Worm (Caenorhabditis elegans) whole organism, mixed stage, embryonic: ENCODE measurements around the gene F56D6.14.

Experiments used
- M03D4.4 ChIP-seq: sonication (generic microtip); optimal IDR thresholded peaks from 2 replicates; lab custom pipeline; 2017; ENCODE audit warnings: mild to moderate bottlenecking, missing genetic modification characterization, missing compliant biosample characterization
- bed-3 ChIP-seq: fragments of 200-800 bp; sonication (Bioruptor generic); optimal IDR thresholded peaks from 3 replicates; lab custom pipeline; 2018; ENCODE audit warnings: mild to moderate bottlenecking, missing genetic modification characterization, moderate library complexity, missing compliant biosample characterization
- blmp-1 ChIP-seq: fragments of 150-350 bp; optimal IDR thresholded peaks from 2 replicates; lab custom pipeline; 2014; ENCODE audit warnings: missing biosample characterization, missing genetic modification characterization
- ceh-39 ChIP-seq: fragments of 150-350 bp; optimal IDR thresholded peaks from 2 replicates; lab custom pipeline; 2014; ENCODE audit warnings: missing biosample characterization, missing genetic modification characterization
- ceh-43 ChIP-seq: fragments of 200-800 bp; sonication (Bioruptor generic); optimal IDR thresholded peaks from 2 replicates; lab custom pipeline; 2018; ENCODE audit warnings: mild to moderate bottlenecking, missing genetic modification characterization, moderate library complexity, missing compliant biosample characterization
- ceh-83 ChIP-seq: fragments of 200-800 bp; sonication (Bioruptor generic); optimal IDR thresholded peaks from 2 replicates; lab custom pipeline; 2018; ENCODE audit warnings: mild to moderate bottlenecking, missing genetic modification characterization, missing compliant biosample characterization
- ces-1 ChIP-seq: fragments of 150-350 bp; optimal IDR thresholded peaks from 2 replicates; lab custom pipeline; 2014; ENCODE audit warnings: missing biosample characterization, missing genetic modification reagents, missing genetic modification characterization
- elt-1 ChIP-seq: sonication (generic microtip); optimal IDR thresholded peaks from 2 replicates; lab custom pipeline; 2017; ENCODE audit warnings: missing genetic modification characterization, mild to moderate bottlenecking, missing compliant biosample characterization, antibody characterized with exemption, moderate library complexity, borderline replicate concordance; ENCODE audit not compliant: insufficient read depth
- elt-3 ChIP-seq: fragments of 150-350 bp; optimal IDR thresholded peaks from 2 replicates; lab custom pipeline; 2014; ENCODE audit warnings: missing biosample characterization, missing genetic modification characterization
- flh-1 ChIP-seq: fragments of 200-800 bp; sonication (Bioruptor generic); optimal IDR thresholded peaks from 2 replicates; lab custom pipeline; 2018; ENCODE audit warnings: mild to moderate bottlenecking, missing genetic modification characterization, moderate library complexity, missing compliant biosample characterization
- ham-2 ChIP-seq: fragments of 200-800 bp; sonication (Bioruptor generic); optimal IDR thresholded peaks from 2 replicates; lab custom pipeline; 2018; ENCODE audit warnings: mild to moderate bottlenecking, missing genetic modification characterization, missing compliant biosample characterization
- hlh-1 ChIP-seq: fragments of 150-350 bp; optimal IDR thresholded peaks from 2 replicates; lab custom pipeline; 2014; ENCODE audit warnings: missing biosample characterization, missing genetic modification reagents, missing genetic modification characterization
- lin-13 ChIP-seq: fragments of 150-350 bp; optimal IDR thresholded peaks from 2 replicates; lab custom pipeline; 2014; ENCODE audit warnings: missing biosample characterization, missing genetic modification characterization
- lin-32 ChIP-seq: fragments of 200-800 bp; sonication (Bioruptor generic); optimal IDR thresholded peaks from 2 replicates; lab custom pipeline; 2018; ENCODE audit warnings: mild to moderate bottlenecking, missing genetic modification characterization, missing compliant biosample characterization
- mab-5 ChIP-seq: fragments of 150-350 bp; optimal IDR thresholded peaks from 2 replicates; lab custom pipeline; 2014; ENCODE audit warnings: missing biosample characterization, missing genetic modification characterization
- mep-1 ChIP-seq: fragments of 150-350 bp; optimal IDR thresholded peaks from 2 replicates; lab custom pipeline; 2017; ENCODE audit warnings: missing biosample characterization, missing genetic modification reagents, missing genetic modification characterization, inconsistent platforms
- nhr-12 ChIP-seq: fragments of 150-350 bp; optimal IDR thresholded peaks from 2 replicates; lab custom pipeline; 2014; ENCODE audit warnings: missing biosample characterization, missing genetic modification characterization
- nhr-237 ChIP-seq: fragments of 150-350 bp; optimal IDR thresholded peaks from 2 replicates; lab custom pipeline; 2014; ENCODE audit warnings: missing biosample characterization, missing genetic modification characterization
- nhr-28 ChIP-seq: fragments of 150-350 bp; optimal IDR thresholded peaks from 2 replicates; lab custom pipeline; 2014; ENCODE audit warnings: missing biosample characterization, missing genetic modification characterization
- nhr-76 ChIP-seq: sonication (generic microtip); optimal IDR thresholded peaks from 2 replicates; lab custom pipeline; 2017; ENCODE audit warnings: missing biosample characterization, missing genetic modification characterization
- pha-4 ChIP-seq: fragments of 150-350 bp; optimal IDR thresholded peaks from 2 replicates; lab custom pipeline; 2018; ENCODE audit warnings: missing biosample characterization, missing genetic modification reagents, missing genetic modification characterization
- snpc-4 ChIP-seq: fragments of 150-350 bp; optimal IDR thresholded peaks from 2 replicates; lab custom pipeline; 2014; ENCODE audit warnings: missing biosample characterization, missing genetic modification characterization
- sptf-1 ChIP-seq: sonication (generic microtip); optimal IDR thresholded peaks from 2 replicates; lab custom pipeline; 2017; ENCODE audit warnings: mild to moderate bottlenecking, missing genetic modification characterization, moderate library complexity, missing compliant biosample characterization
- tbx-8 ChIP-seq: fragments of 200-800 bp; sonication (Bioruptor generic); optimal IDR thresholded peaks from 2 replicates; lab custom pipeline; 2018; ENCODE audit warnings: mild to moderate bottlenecking, missing genetic modification characterization, moderate library complexity, missing compliant biosample characterization
- unc-120 ChIP-seq: sonication (generic microtip); optimal IDR thresholded peaks from 2 replicates; lab custom pipeline; 2017; ENCODE audit warnings: missing genetic modification characterization, missing compliant biosample characterization; ENCODE audit not compliant: poor library complexity, severe bottlenecking
- unc-39 ChIP-seq: fragments of 150-350 bp; optimal IDR thresholded peaks from 2 replicates; lab custom pipeline; 2014; ENCODE audit warnings: missing biosample characterization, missing genetic modification characterization
- zip-8 ChIP-seq: fragments of 150-350 bp; optimal IDR thresholded peaks from 2 replicates; lab custom pipeline; 2014; ENCODE audit warnings: missing biosample characterization, missing genetic modification characterization
- ztf-11 ChIP-seq: fragments of 150-350 bp; optimal IDR thresholded peaks from 2 replicates; lab custom pipeline; 2014; ENCODE audit warnings: missing biosample characterization, missing genetic modification characterization

Gene F56D6.14

DNA sequence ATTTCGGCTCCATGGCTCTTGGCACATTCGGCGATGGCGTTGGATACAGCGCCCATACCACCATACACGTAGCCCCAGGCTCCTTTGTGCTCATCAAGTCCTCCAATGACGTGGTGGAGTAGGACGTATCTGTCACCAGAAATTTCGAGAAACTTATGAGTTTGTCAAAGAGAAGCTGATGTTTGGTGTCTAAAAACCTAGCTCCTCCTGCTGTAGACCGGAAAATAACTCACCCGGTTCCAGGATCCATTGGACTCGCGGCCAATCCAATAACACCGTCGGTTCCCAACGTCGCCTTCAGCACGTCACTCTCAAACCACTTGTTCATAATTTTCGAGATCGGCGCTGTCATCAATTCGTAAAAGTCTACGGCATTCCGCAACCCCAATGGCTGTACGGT is 40.5 kb upstream of the F56D6.14 start:
- TF ChIP-seq ztf-11 (tag; lab: Kevin White, UChicago) (no peak), mep-1 (tag; lab: Kevin White, UChicago) (no peak), ceh-39 (tag; lab: Kevin White, UChicago) (no peak), bed-3 (GFP tag; lab: Kevin White, UChicago) (no peak), ham-2 (GFP tag; lab: Kevin White, UChicago) (no peak), nhr-12 (no peak), lin-13 (tag; lab: Kevin White, UChicago) (no peak), hlh-1 (tag; lab: Kevin White, UChicago) (no peak), ceh-83 (GFP tag; lab: Kevin White, UChicago) (no peak), M03D4.4 (tag; lab: Kevin White, UChicago) (no peak), unc-120 (no peak), ces-1 (no peak), ceh-43 (GFP tag; lab: Kevin White, UChicago) (no peak), nhr-76 (tag; lab: Kevin White, UChicago) (no peak), unc-39 (tag; lab: Kevin White, UChicago) (no peak), pha-4 (tag; lab: Kevin White, UChicago) (no peak)

DNA sequence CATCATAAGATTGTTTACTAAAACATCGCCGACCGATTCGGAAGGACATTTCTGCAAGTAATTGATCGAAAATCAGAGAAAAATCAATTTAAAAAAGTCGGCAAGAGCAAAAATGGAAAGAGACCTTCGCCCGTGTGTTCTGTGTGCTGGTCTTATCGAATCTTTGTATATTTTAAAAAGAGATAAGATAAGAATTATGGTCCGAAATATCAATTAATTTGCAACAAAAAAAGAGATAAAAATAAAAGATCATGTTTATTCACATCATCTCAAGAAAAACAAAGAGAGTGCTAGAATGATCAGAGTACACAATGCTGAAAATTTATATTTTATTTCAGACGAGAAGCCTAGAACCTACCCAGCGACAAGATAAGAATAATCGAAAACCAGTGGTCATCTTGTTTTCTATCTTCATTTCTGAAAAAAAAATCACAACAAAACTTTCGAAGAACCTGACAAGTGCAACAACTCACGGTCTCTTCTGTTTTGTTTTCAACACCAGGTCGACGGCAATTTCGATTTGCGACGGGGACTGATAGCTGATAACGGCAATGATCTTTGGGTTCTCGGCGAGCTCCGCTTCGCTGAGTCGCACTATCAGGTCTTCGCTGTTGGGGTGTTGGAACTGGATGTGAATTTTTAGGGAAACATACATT is 39.1 kb upstream of the F56D6.14 start, which contains the start of gene F37C4.6:
Gene F37C4.6, minus strand, starts transcription at position 51 of the 656 bp plus-strand sequence.
- no peak for TF ChIP-seq hlh-1 (tag; lab: Kevin White, UChicago)

ce11 chrIV:3881119-3881518 is 36.4 kb upstream of the F56D6.14 start, which contains the start of the genes F37C4.8 and oac-23:
Gene F37C4.8 (minus strand): TSS chrIV:3881219.
Gene oac-23 (plus strand): TSS chrIV:3881441.
- no peak for TF ChIP-seq flh-1
- TF ChIP-seq tbx-8 (GFP tag; lab: Kevin White, UChicago), result no peak
- no peak for TF ChIP-seq bed-3 (GFP tag; lab: Kevin White, UChicago)
- TF ChIP-seq nhr-76 (tag; lab: Kevin White, UChicago), result no peak
- no peak for TF ChIP-seq unc-120
- no peak for TF ChIP-seq blmp-1
- TF ChIP-seq nhr-237, result no peak
- TF ChIP-seq elt-3 (tag; lab: Kevin White, UChicago), result no peak
- no peak for TF ChIP-seq mep-1 (tag; lab: Kevin White, UChicago)
- TF ChIP-seq elt-1 (tag; lab: Kevin White, UChicago), result no peak
- no peak for TF ChIP-seq zip-8
- TF ChIP-seq M03D4.4 (tag; lab: Kevin White, UChicago), result no peak

- TF ChIP-seq bed-3 (GFP tag; lab: Kevin White, UChicago) (no peak), tbx-8 (GFP tag; lab: Kevin White, UChicago) (no peak), nhr-12 (no peak), flh-1 (no peak), ces-1 (no peak), nhr-76 (tag; lab: Kevin White, UChicago) (no peak), snpc-4 (tag; lab: Kevin White, UChicago) (no peak), mab-5 (tag; lab: Kevin White, UChicago) (no peak), hlh-1 (tag; lab: Kevin White, UChicago) (no peak), zip-8 (no peak)
- TF ChIP-seq, all 35 proteins: peak for 0
Observed at ce11 chrIV:3885369-3885768, 32.1 kb upstream of the F56D6.14 start, which contains the start of gene oac-22. Gene oac-22 (plus strand): TSS chrIV:3885669.

DNA sequence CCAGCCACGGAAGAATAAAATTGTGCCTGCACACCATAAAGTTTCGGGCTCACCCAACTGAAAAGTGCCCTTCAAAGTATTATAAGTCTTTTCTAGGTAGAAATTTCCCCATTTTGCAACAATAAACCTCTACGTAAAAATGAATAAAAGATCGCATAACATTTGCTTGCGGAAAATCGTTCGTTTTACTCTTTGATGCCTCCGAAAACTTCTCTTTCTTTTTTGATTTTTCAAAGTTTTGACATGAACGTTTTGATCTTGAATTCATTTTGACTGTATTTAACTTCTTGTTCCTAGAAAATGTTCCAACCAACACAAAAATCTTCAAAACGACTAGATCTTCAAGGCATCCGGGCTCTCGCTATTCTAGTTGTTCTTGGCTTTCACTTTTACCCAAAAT is 28.5 kb upstream of the F56D6.14 start, which contains the start of gene oac-21:
Gene oac-21, plus strand, starts transcription at position 301 of the 400 bp plus-strand sequence.
- TF ChIP-seq hlh-1 (tag; lab: Kevin White, UChicago), result no peak
- TF ChIP-seq elt-1 (tag; lab: Kevin White, UChicago), result no peak

DNA sequence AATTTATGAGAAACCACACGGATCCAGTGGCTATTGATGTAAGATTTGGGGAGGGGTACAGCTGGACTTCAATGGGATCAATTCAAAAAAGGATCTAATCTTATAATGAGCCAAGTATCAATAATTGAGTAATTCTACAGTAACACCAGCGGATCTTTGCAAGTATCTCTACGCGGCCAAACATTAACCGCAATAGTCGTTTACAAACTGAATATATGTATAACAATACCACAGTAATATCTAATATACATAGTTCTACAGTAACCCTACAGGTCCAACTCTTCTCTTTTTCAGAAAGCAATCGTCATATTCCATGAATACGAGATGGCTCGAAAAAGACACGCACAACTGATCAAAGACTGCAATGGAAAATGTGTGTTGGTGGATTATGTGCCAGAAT is 25.5 kb upstream of the F56D6.14 start, which contains the start of gene F56D6.9:
Gene F56D6.9, plus strand, starts transcription at position 301 of the 400 bp plus-strand sequence.
- no peak for TF ChIP-seq tbx-8 (GFP tag; lab: Kevin White, UChicago)
- no peak for TF ChIP-seq pha-4 (tag; lab: Kevin White, UChicago)
- TF ChIP-seq nhr-28 (tag; lab: Kevin White, UChicago), result no peak
- no peak for TF ChIP-seq elt-1 (tag; lab: Kevin White, UChicago)
- TF ChIP-seq lin-32 (GFP tag; lab: Kevin White, UChicago), result no peak
- TF ChIP-seq ztf-11 (tag; lab: Kevin White, UChicago), result no peak
- no peak for TF ChIP-seq sptf-1
- no peak for TF ChIP-seq ham-2 (GFP tag; lab: Kevin White, UChicago)
- TF ChIP-seq mep-1 (tag; lab: Kevin White, UChicago), result no peak
- no peak for TF ChIP-seq zip-8
- no peak for TF ChIP-seq nhr-76 (tag; lab: Kevin White, UChicago)
- TF ChIP-seq blmp-1, result no peak
- TF ChIP-seq snpc-4 (tag; lab: Kevin White, UChicago), result no peak
- TF ChIP-seq mab-5 (tag; lab: Kevin White, UChicago), result no peak
